Worm (Caenorhabditis elegans) whole organism, late embryonic: ENCODE data around the gene cutl-11.

Experiments
- F13H6.1 ChIP-seq: sonication (generic microtip); optimal IDR thresholded peaks from 2 replicates; lab custom pipeline; 2016; ENCODE audit warnings: missing genetic modification characterization, missing compliant biosample characterization
- ceh-24 ChIP-seq: sonication (generic microtip); optimal IDR thresholded peaks from 2 replicates; lab custom pipeline; 2016; ENCODE audit warnings: mild to moderate bottlenecking, missing genetic modification characterization, missing compliant biosample characterization
- ceh-45 ChIP-seq: fragments of 200-800 bp; sonication (Bioruptor generic); IDR thresholded peaks from 2 replicates; pipeline ENCODE4 v1.3.6; 2022; ENCODE audit warnings: missing genetic modification reagents, missing genetic modification characterization, missing compliant biosample characterization
- ets-4 ChIP-seq: sonication (generic microtip); optimal IDR thresholded peaks from 2 replicates; lab custom pipeline; 2016; ENCODE audit warnings: missing genetic modification characterization, missing compliant biosample characterization
- hlh-6 ChIP-seq: sonication (generic microtip); optimal IDR thresholded peaks from 2 replicates; lab custom pipeline; 2016; ENCODE audit warnings: missing genotype, missing genetic modification characterization, missing compliant biosample characterization
- madf-2 ChIP-seq: sonication (generic microtip); optimal IDR thresholded peaks from 2 replicates; lab custom pipeline; 2017; ENCODE audit warnings: missing genetic modification characterization, missing compliant biosample characterization
- nfya-1 ChIP-seq: sonication (generic microtip); optimal IDR thresholded peaks from 2 replicates; lab custom pipeline; 2017; ENCODE audit warnings: missing genetic modification characterization, mild to moderate bottlenecking, missing compliant biosample characterization, antibody characterized with exemption, moderate library complexity
- nhr-11 ChIP-seq: fragments of 150-350 bp; optimal IDR thresholded peaks from 2 replicates; lab custom pipeline; 2014; ENCODE audit warnings: missing biosample characterization, missing genetic modification characterization
- sox-4 ChIP-seq: sonication (generic microtip); optimal IDR thresholded peaks from 2 replicates; lab custom pipeline; 2017; ENCODE audit warnings: mild to moderate bottlenecking, missing genetic modification characterization, inconsistent platforms, missing compliant biosample characterization
- tbx-2 ChIP-seq: sonication (generic microtip); optimal IDR thresholded peaks from 2 replicates; lab custom pipeline; 2016; ENCODE audit warnings: missing genetic modification characterization, missing compliant biosample characterization
- unc-55 ChIP-seq: sonication (generic microtip); optimal IDR thresholded peaks from 2 replicates; lab custom pipeline; 2017; ENCODE audit warnings: missing biosample characterization, missing genetic modification reagents, missing genetic modification characterization
- ztf-16 ChIP-seq: sonication (generic microtip); optimal IDR thresholded peaks from 2 replicates; lab custom pipeline; 2017; ENCODE audit warnings: missing genetic modification characterization, missing compliant biosample characterization

DNA sequence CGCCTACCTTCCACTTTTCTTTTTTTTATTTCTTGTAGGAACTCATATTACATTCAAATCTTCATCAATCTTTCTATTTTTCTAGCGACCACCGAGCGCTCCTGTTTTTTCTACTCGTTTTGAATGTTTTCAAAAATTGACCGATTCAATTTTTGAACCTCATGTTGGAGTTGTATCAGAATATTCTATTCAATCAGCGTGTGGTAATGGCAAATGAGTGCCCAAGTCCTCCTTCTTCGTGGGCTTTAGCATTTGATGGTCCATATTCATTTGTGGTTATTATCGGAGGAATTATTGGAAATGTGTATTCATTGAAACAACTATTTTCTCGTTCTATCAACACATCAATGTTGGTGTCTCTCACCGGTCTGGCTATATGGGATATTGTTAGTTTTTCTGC, 33.3 kb downstream of the cutl-11 start, which contains the start of gene F52D10.4:
- TF ChIP-seq madf-2 (tag; lab: Kevin White, UChicago), result no peak
- no peak for TF ChIP-seq tbx-2
- TF ChIP-seq nfya-1 (tag; lab: Kevin White, UChicago), result no peak
- no peak for TF ChIP-seq sox-4 (tag; lab: Kevin White, UChicago)
- TF ChIP-seq ceh-24 (tag; lab: Kevin White, UChicago), result no peak
- TF ChIP-seq F13H6.1 (tag; lab: Kevin White, UChicago), result no peak
- no peak for TF ChIP-seq ztf-16 (tag; lab: Kevin White, UChicago)
- no peak for TF ChIP-seq unc-55 (GFP tag; lab: Kevin White, UChicago)
- no peak for TF ChIP-seq ceh-45
- TF ChIP-seq hlh-6 (tag; lab: Kevin White, UChicago), result no peak
- no peak for TF ChIP-seq nhr-11 (tag; lab: Kevin White, UChicago)
- no peak for TF ChIP-seq ets-4
